Worm (Caenorhabditis elegans): ENCODE measurements around the gene F42A9.7.

DNA sequence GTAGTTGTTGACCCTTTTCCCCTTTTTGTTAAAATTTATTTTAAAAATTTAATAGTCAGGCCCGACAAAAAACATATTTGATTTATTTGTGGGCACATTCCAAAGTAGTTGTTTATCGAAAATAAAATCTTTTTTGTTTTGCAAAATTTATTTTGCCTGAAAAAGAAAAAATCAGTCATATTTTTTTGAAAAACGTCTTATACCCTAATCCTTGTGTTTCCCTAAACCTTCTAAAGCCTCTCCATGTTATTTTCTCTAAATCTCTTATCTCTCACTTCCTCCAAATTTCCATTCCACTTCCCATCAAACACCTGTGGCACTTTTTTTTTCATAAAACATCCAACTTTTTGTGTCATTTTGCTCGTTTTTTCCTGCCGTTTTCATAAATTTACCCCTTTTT, 8.7 kb downstream of the F42A9.7 start:
- TF ChIP-seq nhr-19 (GFP tag; conservative IDR thresholded peaks at IDR 0.05) (no peak), jun-1 (tag; optimal IDR thresholded peaks at IDR 0.05) (no peak), lsy-2 (tag; optimal IDR thresholded peaks at IDR 0.05) (no peak), ets-5 (GFP tag; IDR thresholded peaks at IDR 0.05) (no peak), snpc-4 (tag; optimal IDR thresholded peaks at IDR 0.05) (no peak)
